Worm (Caenorhabditis elegans): Measurements from ENCODE around the gene nhr-192.

ce11 chrV:10098429-10098828 lies 28.0 kb upstream of the nhr-192 start, which contains the start of gene ugt-47:
- TF ChIP-seq cog-1 (tag; optimal IDR thresholded peaks at IDR 0.05) (no peak), ref-1 (GFP tag; conservative IDR thresholded peaks at IDR 0.05) (no peak), tab-1 (GFP tag; IDR thresholded peaks at IDR 0.05) (no peak), ztf-23 (GFP tag; IDR thresholded peaks at IDR 0.05) (no peak), flt-1 (GFP tag; IDR thresholded peaks at IDR 0.05) (no peak), T22C8.4 (GFP tag; IDR thresholded peaks at IDR 0.05) (no peak), klf-2 (GFP tag; conservative IDR thresholded peaks at IDR 0.05) (no peak)

Data from whole organism, midembryonic.